Worm (Caenorhabditis elegans): ENCODE measurements around the gene R05H5.4.

ce11 chrII:10231874-10232273, 32.1 kb upstream of the R05H5.4 start:
- no peak for TF ChIP-seq egl-27 (tag; optimal IDR thresholded peaks at IDR 0.05)
- no peak for TF ChIP-seq elt-3 (tag; optimal IDR thresholded peaks at IDR 0.05)
- TF ChIP-seq pag-3 (tag; optimal IDR thresholded peaks at IDR 0.05; ENCODE audit: borderline replicate concordance, insufficient read depth), result no peak
- no peak for TF ChIP-seq unc-30 (tag; optimal IDR thresholded peaks at IDR 0.05)
- TF ChIP-seq elt-2 (tag; optimal IDR thresholded peaks at IDR 0.05), result peak; percentile 57
- no peak for TF ChIP-seq nhr-11 (tag; optimal IDR thresholded peaks at IDR 0.05)
- TF ChIP-seq nhr-77 (tag; optimal IDR thresholded peaks at IDR 0.05), result no peak
- no peak for TF ChIP-seq skn-1 (tag; optimal IDR thresholded peaks at IDR 0.05)
